Worm (Caenorhabditis elegans): ENCODE data around the gene nas-1.

DNA sequence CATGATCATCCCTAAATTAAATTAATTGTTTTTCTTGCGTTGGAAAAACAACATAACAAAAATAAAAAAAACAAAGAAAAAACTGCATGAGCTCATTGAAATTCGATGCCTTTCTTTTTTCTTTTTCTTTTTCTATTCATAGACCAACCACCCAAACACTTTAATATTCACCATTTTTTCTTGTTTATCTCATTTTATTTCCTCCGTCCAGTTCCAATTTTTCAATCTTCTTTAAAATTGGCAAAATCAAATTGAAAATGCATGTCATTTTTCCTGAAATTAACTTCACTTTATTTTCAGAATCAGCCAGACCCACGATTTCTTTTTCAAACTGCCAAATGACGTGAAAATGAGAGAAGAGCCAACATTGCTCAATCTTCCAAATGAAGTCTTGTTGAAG lies 19.8 kb upstream of the nas-1 start, which contains the start of gene T03F6.4:
- TF ChIP-seq W03F9.2 (tag; optimal IDR thresholded peaks at IDR 0.05), result no peak
- no peak for TF ChIP-seq dao-5 (tag; optimal IDR thresholded peaks at IDR 0.05)
- TF ChIP-seq him-1 (tag; optimal IDR thresholded peaks at IDR 0.05), result no peak

All from whole organism, L4/young adult.